Worm (Caenorhabditis elegans) whole organism, early embryonic: Measurements from ENCODE around the gene K07E3.1.

Experiments used
- ama-1 ChIP-seq: fragments of 150-350 bp; optimal IDR thresholded peaks from 2 replicates; lab custom pipeline; 2014
- hmbx-1 ChIP-seq: sonication (generic microtip); optimal IDR thresholded peaks from 2 replicates; lab custom pipeline; 2016; ENCODE audit warnings: mild to moderate bottlenecking, missing genetic modification characterization, missing compliant biosample characterization
- tra-4 ChIP-seq: sonication (generic microtip); optimal IDR thresholded peaks from 2 replicates; lab custom pipeline; 2017; ENCODE audit warnings: missing genetic modification characterization, missing compliant biosample characterization

DNA sequence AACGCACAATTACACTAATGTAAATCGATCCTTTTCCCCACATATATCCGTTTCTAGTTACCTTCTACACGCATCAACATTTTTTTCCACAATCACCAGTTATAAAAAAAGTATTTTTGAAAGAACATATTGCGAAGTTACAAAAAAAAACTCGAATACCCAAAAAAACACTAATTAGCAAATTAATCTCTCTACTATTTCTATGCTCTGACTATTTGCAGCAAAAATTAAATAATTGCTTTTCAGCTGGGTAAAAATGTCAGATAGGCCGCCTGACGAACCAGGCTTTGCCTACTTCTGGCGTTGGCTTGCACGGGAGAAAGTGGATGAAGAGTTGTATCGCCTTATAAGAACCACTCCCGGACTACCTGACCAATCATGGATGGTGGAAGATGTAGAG, at the start of gene K07E3.1:
- no peak for TF ChIP-seq ama-1 (lab: Kevin White, UChicago)
- TF ChIP-seq tra-4 (tag; lab: Kevin White, UChicago): no peak
- no peak for TF ChIP-seq hmbx-1 (tag; lab: Kevin White, UChicago)
